Worm (Caenorhabditis elegans) whole organism, L3 larva: ENCODE results near the gene R08D7.7.

Source experiments
- R02D3.7 ChIP-seq: fragments of 150-350 bp; optimal IDR thresholded peaks from 2 replicates; lab custom pipeline; 2014; ENCODE audit warnings: missing biosample characterization, missing genetic modification characterization
- ZK546.5 ChIP-seq: sonication (generic microtip); optimal IDR thresholded peaks from 2 replicates; lab custom pipeline; 2017; ENCODE audit warnings: missing biosample characterization, missing genetic modification characterization
- aly-2 ChIP-seq: fragments of 150-350 bp; optimal IDR thresholded peaks from 2 replicates; lab custom pipeline; 2014; ENCODE audit warnings: missing biosample characterization, missing genetic modification characterization
- ama-1 ChIP-seq: fragments of 150-350 bp; optimal IDR thresholded peaks from 2 replicates; lab custom pipeline; 2018
- ceh-16 ChIP-seq: sonication (generic microtip); optimal IDR thresholded peaks from 2 replicates; lab custom pipeline; 2017; ENCODE audit warnings: missing biosample characterization, missing genetic modification characterization
- ceh-28 ChIP-seq: fragments of 150-350 bp; optimal IDR thresholded peaks from 2 replicates; lab custom pipeline; 2014; ENCODE audit warnings: missing biosample characterization, missing genetic modification reagents, missing genetic modification characterization
- ceh-9 ChIP-seq: sonication (generic microtip); optimal IDR thresholded peaks from 2 replicates; lab custom pipeline; 2018; ENCODE audit warnings: missing biosample characterization, missing genetic modification characterization
- daf-12 ChIP-seq: fragments of 150-350 bp; optimal IDR thresholded peaks from 2 replicates; lab custom pipeline; 2014; ENCODE audit warnings: missing biosample characterization, missing genetic modification reagents, missing genetic modification characterization
- egl-27 ChIP-seq: sonication (generic microtip); optimal IDR thresholded peaks from 4 replicates; lab custom pipeline; 2017; ENCODE audit warnings: missing biosample characterization, missing genetic modification reagents, missing genetic modification characterization
- egl-5 ChIP-seq: fragments of 150-350 bp; optimal IDR thresholded peaks from 2 replicates; lab custom pipeline; 2017; ENCODE audit warnings: missing biosample characterization, missing genetic modification reagents, missing genetic modification characterization, inconsistent platforms
- elt-1 ChIP-seq: fragments of 150-350 bp; optimal IDR thresholded peaks from 2 replicates; lab custom pipeline; 2014; ENCODE audit warnings: missing biosample characterization, missing genetic modification characterization
- elt-2 ChIP-seq: sonication (generic microtip); optimal IDR thresholded peaks from 2 replicates; lab custom pipeline; 2016; ENCODE audit warnings: missing genetic modification reagents, mild to moderate bottlenecking, missing genetic modification characterization, missing compliant biosample characterization
- eor-1 ChIP-seq, 2 experiments: fragments of 150-350 bp; optimal IDR thresholded peaks; 2 replicates each; lab custom pipeline; 2014 to 2018; ENCODE audit warnings: missing biosample characterization in 2 of 2, missing genetic modification characterization in 2 of 2
- fkh-10 ChIP-seq: sonication (generic microtip); optimal IDR thresholded peaks from 2 replicates; lab custom pipeline; 2017; ENCODE audit warnings: missing biosample characterization, missing genetic modification reagents, missing genetic modification characterization
- fos-1 ChIP-seq: fragments of 150-350 bp; optimal IDR thresholded peaks from 2 replicates; lab custom pipeline; 2014; ENCODE audit warnings: missing biosample characterization, missing genetic modification characterization
- hmg-11 ChIP-seq: sonication (generic microtip); optimal IDR thresholded peaks from 2 replicates; lab custom pipeline; 2016; ENCODE audit warnings: missing genetic modification characterization, missing compliant biosample characterization
- lin-15B ChIP-seq: fragments of 150-350 bp; optimal IDR thresholded peaks from 2 replicates; lab custom pipeline; 2014; ENCODE audit warnings: missing biosample characterization, missing genetic modification characterization
- lin-39 ChIP-seq: fragments of 150-350 bp; optimal IDR thresholded peaks from 2 replicates; lab custom pipeline; 2018; ENCODE audit warnings: missing biosample characterization, missing genetic modification reagents, missing genetic modification characterization
- lsy-12 ChIP-seq: sonication (generic microtip); optimal IDR thresholded peaks from 2 replicates; lab custom pipeline; 2016; ENCODE audit warnings: mild to moderate bottlenecking, missing genetic modification characterization, missing compliant biosample characterization
- mdl-1 ChIP-seq: fragments of 150-350 bp; optimal IDR thresholded peaks from 2 replicates; lab custom pipeline; 2014; ENCODE audit warnings: missing biosample characterization, missing genetic modification characterization
- nfya-1 ChIP-seq: sonication (generic microtip); optimal IDR thresholded peaks from 2 replicates; lab custom pipeline; 2017; ENCODE audit warnings: missing genetic modification characterization, mild to moderate bottlenecking, missing compliant biosample characterization, antibody characterized with exemption, moderate library complexity; ENCODE audit not compliant: insufficient read depth
- nhr-11 ChIP-seq: fragments of 150-350 bp; optimal IDR thresholded peaks from 2 replicates; lab custom pipeline; 2014; ENCODE audit warnings: missing biosample characterization, missing genetic modification characterization
- nhr-12 ChIP-seq: fragments of 150-350 bp; optimal IDR thresholded peaks from 2 replicates; lab custom pipeline; 2014; ENCODE audit warnings: missing biosample characterization, missing genetic modification characterization
- nhr-23 ChIP-seq: fragments of 150-350 bp; optimal IDR thresholded peaks from 2 replicates; lab custom pipeline; 2014; ENCODE audit warnings: missing biosample characterization, missing genetic modification reagents, missing genetic modification characterization
- nhr-237 ChIP-seq: fragments of 150-350 bp; optimal IDR thresholded peaks from 2 replicates; lab custom pipeline; 2014; ENCODE audit warnings: missing biosample characterization, missing genetic modification characterization
- nhr-25 ChIP-seq: sonication (generic microtip); optimal IDR thresholded peaks from 2 replicates; lab custom pipeline; 2017; ENCODE audit warnings: missing biosample characterization, missing genetic modification characterization
- nhr-43 ChIP-seq: sonication (generic microtip); optimal IDR thresholded peaks from 2 replicates; lab custom pipeline; 2016; ENCODE audit warnings: mild to moderate bottlenecking, missing genetic modification characterization, missing compliant biosample characterization; ENCODE audit not compliant: poor library complexity, severe bottlenecking
- nhr-67 ChIP-seq: fragments of 150-350 bp; optimal IDR thresholded peaks from 2 replicates; lab custom pipeline; 2014; ENCODE audit warnings: missing biosample characterization, missing genetic modification characterization
- pha-4 ChIP-seq: fragments of 150-350 bp; optimal IDR thresholded peaks from 2 replicates; lab custom pipeline; 2014; ENCODE audit warnings: missing biosample characterization, missing genetic modification reagents, missing genetic modification characterization
- pqm-1 ChIP-seq: fragments of 150-350 bp; optimal IDR thresholded peaks from 2 replicates; lab custom pipeline; 2017; ENCODE audit warnings: missing biosample characterization, missing genetic modification characterization, inconsistent platforms
- sea-2 ChIP-seq: fragments of 150-350 bp; sonication (generic microtip); optimal IDR thresholded peaks from 4 replicates; lab custom pipeline; 2014; ENCODE audit warnings: missing biosample characterization, missing genetic modification reagents, missing genetic modification characterization
- skn-1 ChIP-seq: fragments of 150-350 bp; optimal IDR thresholded peaks from 2 replicates; lab custom pipeline; 2014; ENCODE audit warnings: missing biosample characterization, missing genetic modification characterization
- snpc-4 ChIP-seq: fragments of 150-350 bp; optimal IDR thresholded peaks from 2 replicates; lab custom pipeline; 2014; ENCODE audit warnings: missing biosample characterization, missing genetic modification characterization
- unc-62 ChIP-seq: fragments of 150-350 bp; sonication (generic microtip); optimal IDR thresholded peaks from 4 replicates; lab custom pipeline; 2014; ENCODE audit warnings: missing biosample characterization, missing genetic modification reagents, missing genetic modification characterization
- zag-1 ChIP-seq: fragments of 150-350 bp; optimal IDR thresholded peaks from 2 replicates; lab custom pipeline; 2014; ENCODE audit warnings: missing biosample characterization, missing genetic modification characterization
- ztf-4 ChIP-seq: fragments of 150-350 bp; optimal IDR thresholded peaks from 2 replicates; lab custom pipeline; 2014; ENCODE audit warnings: missing biosample characterization, missing genetic modification characterization

Gene R08D7.7

ce11 chrIII:8998884-8999283 is 9.0 kb downstream of the R08D7.7 start:
- no peak for TF ChIP-seq zag-1 (tag; lab: Kevin White, UChicago)
- peak; percentile 19 for TF ChIP-seq hmg-11 (tag; lab: Kevin White, UChicago)

ce11 chrIII:8999508-8999907 is 9.7 kb downstream of the R08D7.7 start, which contains the start of gene F59B2.3:
Gene F59B2.3 (minus strand): TSS chrIII:8999766.
- TF ChIP-seq eor-1 (tag; optimal IDR thresholded peaks at IDR 0.05; lab: Kevin White, UChicago) (no peak), elt-2 (tag; lab: Kevin White, UChicago) (peak; percentile 5)

- no peak for TF ChIP-seq nhr-12 (tag; lab: Kevin White, UChicago)
- TF ChIP-seq nhr-25 (tag; lab: Kevin White, UChicago): no peak
- no peak for TF ChIP-seq snpc-4 (tag; lab: Kevin White, UChicago)
- TF ChIP-seq skn-1 (tag; lab: Kevin White, UChicago): no peak
- no peak for TF ChIP-seq sea-2
- TF ChIP-seq lin-15B (tag; lab: Kevin White, UChicago): no peak
- no peak for TF ChIP-seq lin-39
- no peak for TF ChIP-seq pqm-1 (tag; lab: Kevin White, UChicago)
- no peak for TF ChIP-seq nfya-1
- TF ChIP-seq lsy-12: no peak
These were observed 11.6 kb downstream of the R08D7.7 start for ce11 chrIII:9001491-9001890.

ce11 chrIII:9001899-9002298 is 12.0 kb downstream of the R08D7.7 start, which contains the start of gene rpn-6.2:
Gene rpn-6.2 (minus strand): TSS chrIII:9001999.
- TF ChIP-seq zag-1 (tag; lab: Kevin White, UChicago) (no peak), skn-1 (tag; lab: Kevin White, UChicago) (no peak), snpc-4 (tag; lab: Kevin White, UChicago) (no peak), egl-5 (no peak), nhr-12 (tag; lab: Kevin White, UChicago) (no peak), unc-62 (GFP tag; lab: Kevin White, UChicago) (no peak), R02D3.7 (tag; lab: Kevin White, UChicago) (no peak), elt-2 (tag; lab: Kevin White, UChicago) (no peak), fos-1 (tag; lab: Kevin White, UChicago) (no peak), eor-1 (tag; optimal IDR thresholded peaks at IDR 0.05; lab: Kevin White, UChicago) (no peak)

ce11 chrIII:9002545-9002944 is 12.7 kb downstream of the R08D7.7 start, which contains the start of the genes F59B2.15 and zif-1:
Gene F59B2.15 (minus strand): TSS chrIII:9002645.
Gene zif-1 (plus strand): TSS chrIII:9002779.
- TF ChIP-seq ZK546.5 (tag; lab: Kevin White, UChicago) (no peak), snpc-4 (tag; lab: Kevin White, UChicago) (no peak), ceh-16 (tag; lab: Kevin White, UChicago) (no peak), ceh-9 (tag; lab: Kevin White, UChicago) (no peak), eor-1 (tag; optimal IDR thresholded peaks at IDR 0.05; lab: Kevin White, UChicago) (no peak), sea-2 (no peak), nhr-43 (tag; lab: Kevin White, UChicago) (no peak), ceh-28 (tag; lab: Kevin White, UChicago) (no peak), nhr-67 (no peak), zag-1 (tag; lab: Kevin White, UChicago) (no peak), aly-2 (tag; lab: Kevin White, UChicago) (no peak), ama-1 (lab: Kevin White, UChicago) (no peak), lin-15B (tag; lab: Kevin White, UChicago) (no peak)

ce11 chrIII:9004658-9005057 is 14.8 kb downstream of the R08D7.7 start:
- no peak for TF ChIP-seq egl-27 (tag; lab: Kevin White, UChicago)
- no peak for TF ChIP-seq pha-4 (tag; lab: Kevin White, UChicago)
- no peak for TF ChIP-seq fkh-10 (GFP tag; lab: Kevin White, UChicago)
- no peak for TF ChIP-seq hmg-11 (tag; lab: Kevin White, UChicago)
- TF ChIP-seq daf-12 (tag; lab: Kevin White, UChicago): no peak
- no peak for TF ChIP-seq nhr-23 (tag; lab: Kevin White, UChicago)
- no peak for TF ChIP-seq snpc-4 (tag; lab: Kevin White, UChicago)
- TF ChIP-seq sea-2: no peak
- TF ChIP-seq eor-1 (tag; optimal IDR thresholded peaks at IDR 0.05; lab: Kevin White, UChicago): no peak
- no peak for TF ChIP-seq ztf-4 (tag; lab: Kevin White, UChicago)
- no peak for TF ChIP-seq nhr-12 (tag; lab: Kevin White, UChicago)
- no peak for TF ChIP-seq elt-1
- TF ChIP-seq lin-39: no peak
- TF ChIP-seq R02D3.7 (tag; lab: Kevin White, UChicago): no peak
- no peak for TF ChIP-seq mdl-1
- no peak for TF ChIP-seq lsy-12
- no peak for TF ChIP-seq nhr-43 (tag; lab: Kevin White, UChicago)
- no peak for TF ChIP-seq nhr-237 (tag; lab: Kevin White, UChicago)
- TF ChIP-seq nhr-11 (tag; lab: Kevin White, UChicago): no peak
- TF ChIP-seq unc-62 (GFP tag; lab: Kevin White, UChicago): no peak
